Worm (Caenorhabditis elegans): Measurements from ENCODE around the gene B0280.7.

- no peak for TF ChIP-seq ztf-4 (tag; optimal IDR thresholded peaks at IDR 0.05)
- no peak for TF ChIP-seq mdl-1 (tag; optimal IDR thresholded peaks at IDR 0.05)
- no peak for TF ChIP-seq ztf-11 (tag; optimal IDR thresholded peaks at IDR 0.05)
- no peak for TF ChIP-seq zag-1 (tag; optimal IDR thresholded peaks at IDR 0.05)
- TF ChIP-seq elt-3 (tag; optimal IDR thresholded peaks at IDR 0.05) = no peak
- no peak for TF ChIP-seq nhr-10 (tag; optimal IDR thresholded peaks at IDR 0.05)
- TF ChIP-seq aly-2 (tag; optimal IDR thresholded peaks at IDR 0.05) = no peak
- TF ChIP-seq unc-62 (GFP tag; optimal IDR thresholded peaks at IDR 0.05) = no peak
- TF ChIP-seq nhr-11 (tag; optimal IDR thresholded peaks at IDR 0.05) = no peak
- TF ChIP-seq sem-4 (tag; optimal IDR thresholded peaks at IDR 0.05) = no peak
- no peak for TF ChIP-seq egl-27 (tag; optimal IDR thresholded peaks at IDR 0.05)
- TF ChIP-seq fos-1 (tag; optimal IDR thresholded peaks at IDR 0.05) = no peak
- TF ChIP-seq lin-13 (GFP tag; optimal IDR thresholded peaks at IDR 0.05) = no peak
- TF ChIP-seq ceh-82 (tag; optimal IDR thresholded peaks at IDR 0.05) = no peak
Measured at ce11 chrIII:7084908-7085307, 26.8 kb downstream of the B0280.7 start, which contains the start of gene tofu-7.
